Worm (Caenorhabditis elegans): ENCODE data around the gene hen-1.

Gene hen-1

ce11 chrX:7124044-7124443 lies 7.2 kb upstream of the hen-1 start:
- TF ChIP-seq ets-7 (tag; optimal IDR thresholded peaks at IDR 0.05), result no peak
- TF ChIP-seq tbx-11 (GFP tag; IDR thresholded peaks at IDR 0.05), result no peak
- no peak for TF ChIP-seq B0310.2 (tag; optimal IDR thresholded peaks at IDR 0.05)
- no peak for TF ChIP-seq ceh-36 (tag; optimal IDR thresholded peaks at IDR 0.05)
- no peak for TF ChIP-seq hmbx-1 (tag; optimal IDR thresholded peaks at IDR 0.05)

- TF ChIP-seq tbx-37 (GFP tag; conservative IDR thresholded peaks at IDR 0.05) (no peak), pes-1 (GFP tag; IDR thresholded peaks at IDR 0.05) (no peak), tra-4 (tag; optimal IDR thresholded peaks at IDR 0.05) (no peak), sea-1 (GFP tag; conservative IDR thresholded peaks at IDR 0.05) (no peak), hmbx-1 (tag; optimal IDR thresholded peaks at IDR 0.05) (no peak), tbx-11 (GFP tag; IDR thresholded peaks at IDR 0.05) (no peak), flt-1 (GFP tag; IDR thresholded peaks at IDR 0.05) (no peak), scrt-1 (GFP tag; IDR thresholded peaks at IDR 0.05) (no peak), ets-7 (tag; optimal IDR thresholded peaks at IDR 0.05) (no peak), aly-1 (tag; optimal IDR thresholded peaks at IDR 0.05) (no peak), hnd-1 (tag; optimal IDR thresholded peaks at IDR 0.05) (no peak), F13C5.2 (tag; optimal IDR thresholded peaks at IDR 0.05) (no peak), ceh-36 (tag; optimal IDR thresholded peaks at IDR 0.05) (no peak), ceh-13 (GFP tag; optimal IDR thresholded peaks at IDR 0.05) (no peak), B0310.2 (tag; optimal IDR thresholded peaks at IDR 0.05) (no peak)
Observed at ce11 chrX:7122655-7123054, 5.9 kb upstream of the hen-1 start.

ce11 chrX:7112589-7112988 lies 4.2 kb downstream of the hen-1 start, which contains the start of gene C36B7.1:
C36B7.1 (plus strand) TSS chrX:7112889.
- TF ChIP-seq pes-1 (GFP tag; IDR thresholded peaks at IDR 0.05) (no peak), aly-1 (tag; optimal IDR thresholded peaks at IDR 0.05) (no peak), ceh-36 (tag; optimal IDR thresholded peaks at IDR 0.05) (no peak), hmbx-1 (tag; optimal IDR thresholded peaks at IDR 0.05) (no peak)

ce11 chrX:7106103-7106502 lies 10.7 kb downstream of the hen-1 start, which contains the start of gene C36B7.2:
C36B7.2 (plus strand) TSS chrX:7106403.
- no peak for TF ChIP-seq F13C5.2 (tag; optimal IDR thresholded peaks at IDR 0.05)
- TF ChIP-seq ceh-36 (tag; optimal IDR thresholded peaks at IDR 0.05), result no peak
- no peak for TF ChIP-seq pes-1 (GFP tag; IDR thresholded peaks at IDR 0.05)
- no peak for TF ChIP-seq sea-1 (GFP tag; conservative IDR thresholded peaks at IDR 0.05)
- TF ChIP-seq flt-1 (GFP tag; IDR thresholded peaks at IDR 0.05), result no peak
- TF ChIP-seq hmg-4 (GFP tag; optimal IDR thresholded peaks at IDR 0.05), result no peak
- TF ChIP-seq aly-1 (tag; optimal IDR thresholded peaks at IDR 0.05), result no peak
- TF ChIP-seq ets-7 (tag; optimal IDR thresholded peaks at IDR 0.05), result no peak
- TF ChIP-seq hnd-1 (tag; optimal IDR thresholded peaks at IDR 0.05), result no peak
- no peak for TF ChIP-seq ama-1 (optimal IDR thresholded peaks at IDR 0.05)
- no peak for TF ChIP-seq ceh-13 (GFP tag; optimal IDR thresholded peaks at IDR 0.05)
- TF ChIP-seq tra-4 (tag; optimal IDR thresholded peaks at IDR 0.05), result no peak
- TF ChIP-seq tbx-11 (GFP tag; IDR thresholded peaks at IDR 0.05), result no peak
- no peak for TF ChIP-seq tbx-37 (GFP tag; conservative IDR thresholded peaks at IDR 0.05)
- TF ChIP-seq scrt-1 (GFP tag; IDR thresholded peaks at IDR 0.05), result no peak
- no peak for TF ChIP-seq hmbx-1 (tag; optimal IDR thresholded peaks at IDR 0.05)
- no peak for TF ChIP-seq B0310.2 (tag; optimal IDR thresholded peaks at IDR 0.05)

ce11 chrX:7101477-7101876 lies 15.3 kb downstream of the hen-1 start, which contains the start of gene C36B7.3:
C36B7.3 (plus strand) TSS chrX:7101777.
- TF ChIP-seq ceh-36 (tag; optimal IDR thresholded peaks at IDR 0.05) (no peak), flt-1 (GFP tag; IDR thresholded peaks at IDR 0.05) (no peak), aly-1 (tag; optimal IDR thresholded peaks at IDR 0.05) (no peak), sea-1 (GFP tag; conservative IDR thresholded peaks at IDR 0.05) (no peak), B0310.2 (tag; optimal IDR thresholded peaks at IDR 0.05) (no peak), hmg-4 (GFP tag; optimal IDR thresholded peaks at IDR 0.05) (no peak), ets-7 (tag; optimal IDR thresholded peaks at IDR 0.05) (no peak)

- no peak for TF ChIP-seq ceh-36 (tag; optimal IDR thresholded peaks at IDR 0.05)
- no peak for TF ChIP-seq hmbx-1 (tag; optimal IDR thresholded peaks at IDR 0.05)
- no peak for TF ChIP-seq tbx-11 (GFP tag; IDR thresholded peaks at IDR 0.05)
- TF ChIP-seq aly-1 (tag; optimal IDR thresholded peaks at IDR 0.05), result peak; percentile 3
- peak; percentile 16 for TF ChIP-seq hmg-4 (GFP tag; optimal IDR thresholded peaks at IDR 0.05)
- TF ChIP-seq F13C5.2 (tag; optimal IDR thresholded peaks at IDR 0.05), result no peak
- TF ChIP-seq B0310.2 (tag; optimal IDR thresholded peaks at IDR 0.05), result no peak
Observed at ce11 chrX:7100290-7100689, 16.5 kb downstream of the hen-1 start, which contains the start of gene C36B7.6. C36B7.6 (minus strand) TSS chrX:7100338.

ce11 chrX:7099049-7099448 lies 17.7 kb downstream of the hen-1 start:
- no peak for TF ChIP-seq tbx-37 (GFP tag; conservative IDR thresholded peaks at IDR 0.05)

ce11 chrX:7096349-7096748 lies 20.4 kb downstream of the hen-1 start, which contains the start of gene C36B7.5:
C36B7.5 (minus strand) TSS chrX:7096449.
- TF ChIP-seq tbx-11 (GFP tag; IDR thresholded peaks at IDR 0.05) (no peak), ceh-13 (GFP tag; optimal IDR thresholded peaks at IDR 0.05) (no peak), aly-1 (tag; optimal IDR thresholded peaks at IDR 0.05) (no peak), scrt-1 (GFP tag; IDR thresholded peaks at IDR 0.05) (no peak), B0310.2 (tag; optimal IDR thresholded peaks at IDR 0.05) (no peak), pes-1 (GFP tag; IDR thresholded peaks at IDR 0.05) (no peak), tra-4 (tag; optimal IDR thresholded peaks at IDR 0.05) (no peak), hnd-1 (tag; optimal IDR thresholded peaks at IDR 0.05) (no peak), ets-7 (tag; optimal IDR thresholded peaks at IDR 0.05) (no peak)

ce11 chrX:7085912-7086311 lies 30.9 kb downstream of the hen-1 start, which contains the start of gene C36B7.4:
C36B7.4 (minus strand) TSS chrX:7086012.
- no peak for TF ChIP-seq sea-1 (GFP tag; conservative IDR thresholded peaks at IDR 0.05)
- TF ChIP-seq ets-7 (tag; optimal IDR thresholded peaks at IDR 0.05), result no peak
- no peak for TF ChIP-seq F13C5.2 (tag; optimal IDR thresholded peaks at IDR 0.05)
- TF ChIP-seq ceh-36 (tag; optimal IDR thresholded peaks at IDR 0.05), result no peak
- TF ChIP-seq aly-1 (tag; optimal IDR thresholded peaks at IDR 0.05), result no peak
- no peak for TF ChIP-seq hmg-4 (GFP tag; optimal IDR thresholded peaks at IDR 0.05)
- TF ChIP-seq scrt-1 (GFP tag; IDR thresholded peaks at IDR 0.05), result no peak
- no peak for TF ChIP-seq B0310.2 (tag; optimal IDR thresholded peaks at IDR 0.05)
- no peak for TF ChIP-seq ama-1 (optimal IDR thresholded peaks at IDR 0.05)
